Worm (Caenorhabditis elegans) whole organism, early embryonic: ENCODE data around the gene F23B2.10.

Experiments
- B0310.2 ChIP-seq: sonication (generic microtip); optimal IDR thresholded peaks from 2 replicates; lab custom pipeline; 2016; ENCODE audit warnings: mild to moderate bottlenecking, missing genetic modification characterization, missing compliant biosample characterization
- ama-1 ChIP-seq: fragments of 150-350 bp; optimal IDR thresholded peaks from 2 replicates; lab custom pipeline; 2014
- hmbx-1 ChIP-seq: sonication (generic microtip); optimal IDR thresholded peaks from 2 replicates; lab custom pipeline; 2016; ENCODE audit warnings: mild to moderate bottlenecking, missing genetic modification characterization, missing compliant biosample characterization
- hmg-4 ChIP-seq: fragments of 200-800 bp; sonication (Bioruptor generic); optimal IDR thresholded peaks from 2 replicates; lab custom pipeline; 2018; ENCODE audit warnings: mild to moderate bottlenecking, missing genetic modification characterization, missing compliant biosample characterization
- tbx-11 ChIP-seq: fragments of 200-800 bp; sonication (Bioruptor generic); IDR thresholded peaks from 2 replicates; pipeline ENCODE4 v1.3.6; 2022; ENCODE audit warnings: missing genetic modification characterization, missing compliant biosample characterization

- TF ChIP-seq ama-1 (lab: Kevin White, UChicago) (no peak), tbx-11 (GFP tag; lab: Robert Waterston, UW) (no peak), hmbx-1 (tag; lab: Kevin White, UChicago) (no peak), hmg-4 (GFP tag; lab: Kevin White, UChicago) (no peak), B0310.2 (tag; lab: Kevin White, UChicago) (no peak)
Observed at ce11 chrIV:9158969-9159800, 5.0 kb upstream of the F23B2.10 start, which contains the start of gene pcp-3.
